Fruit fly (Drosophila melanogaster) whole organism, pupa: ENCODE data around the gene Dna2.

Experiments
- CG13204 ChIP-seq: fragments of 200-800 bp; sonication (Bioruptor generic); optimal IDR thresholded peaks from 2 replicates; lab custom pipeline; 2018; ENCODE audit warnings: missing biosample characterization, mild to moderate bottlenecking, missing genetic modification characterization, moderate library complexity
- CG14655 ChIP-seq: fragments of 200-800 bp; sonication (Bioruptor generic); optimal IDR thresholded peaks from 3 replicates; lab custom pipeline; 2017; ENCODE audit warnings: mild to moderate bottlenecking, missing biosample characterization, missing genetic modification reagents, missing genetic modification characterization
- CG17806 ChIP-seq: fragments of 200-800 bp; sonication (Bioruptor generic); optimal IDR thresholded peaks from 2 replicates; lab custom pipeline; 2018; ENCODE audit warnings: missing biosample characterization, mild to moderate bottlenecking, missing genetic modification characterization, moderate library complexity
- CG32121 ChIP-seq: fragments of 200-800 bp; sonication (Bioruptor generic); IDR thresholded peaks from 2 replicates; pipeline ENCODE4 v1.3.6; 2022; ENCODE audit warnings: missing biosample characterization, missing genetic modification characterization
- CG34367 ChIP-seq: fragments of 200-800 bp; sonication (Bioruptor generic); optimal IDR thresholded peaks from 2 replicates; lab custom pipeline; 2018; ENCODE audit warnings: missing biosample characterization, mild to moderate bottlenecking, missing genetic modification characterization
- CG8301 ChIP-seq: fragments of 200-800 bp; sonication (Bioruptor generic); optimal IDR thresholded peaks from 2 replicates; lab custom pipeline; 2018; ENCODE audit warnings: missing biosample characterization, mild to moderate bottlenecking, missing genetic modification characterization
- CG9948 ChIP-seq: fragments of 200-800 bp; sonication (Bioruptor generic); optimal IDR thresholded peaks from 2 replicates; lab custom pipeline; 2018; ENCODE audit warnings: missing biosample characterization, mild to moderate bottlenecking, missing genetic modification characterization, moderate library complexity
- D1 ChIP-seq: fragments of 200-800 bp; sonication (Bioruptor generic); optimal IDR thresholded peaks from 2 replicates; lab custom pipeline; 2018; ENCODE audit warnings: missing biosample characterization, mild to moderate bottlenecking, missing genetic modification characterization, moderate library complexity
- EcR ChIP-seq: fragments of 200-800 bp; sonication (Bioruptor generic); optimal IDR thresholded peaks from 3 replicates; lab custom pipeline; 2019; ENCODE audit warnings: missing biosample characterization, missing genetic modification characterization, mild to moderate bottlenecking, moderate library complexity, missing genetic modification reagents
- Ets98B ChIP-seq: fragments of 200-800 bp; sonication (Bioruptor generic); IDR thresholded peaks from 2 replicates; pipeline ENCODE4 v1.3.6; 2022; ENCODE audit warnings: missing biosample characterization, missing genetic modification characterization
- Pif1B ChIP-seq: fragments of 200-800 bp; sonication (Bioruptor generic); optimal IDR thresholded peaks from 3 replicates; lab custom pipeline; 2016; ENCODE audit warnings: missing biosample characterization, missing genetic modification characterization
- fd96Ca ChIP-seq: fragments of 200-800 bp; sonication (Bioruptor generic); IDR thresholded peaks from 3 replicates; pipeline ENCODE4 v1.3.6; 2022; ENCODE audit warnings: missing biosample characterization, missing genetic modification characterization
- rn ChIP-seq: fragments of 200-800 bp; sonication (Bioruptor generic); IDR thresholded peaks from 2 replicates; pipeline ENCODE4 v1.3.6; 2022; ENCODE audit warnings: missing biosample characterization, missing genetic modification characterization

DNA sequence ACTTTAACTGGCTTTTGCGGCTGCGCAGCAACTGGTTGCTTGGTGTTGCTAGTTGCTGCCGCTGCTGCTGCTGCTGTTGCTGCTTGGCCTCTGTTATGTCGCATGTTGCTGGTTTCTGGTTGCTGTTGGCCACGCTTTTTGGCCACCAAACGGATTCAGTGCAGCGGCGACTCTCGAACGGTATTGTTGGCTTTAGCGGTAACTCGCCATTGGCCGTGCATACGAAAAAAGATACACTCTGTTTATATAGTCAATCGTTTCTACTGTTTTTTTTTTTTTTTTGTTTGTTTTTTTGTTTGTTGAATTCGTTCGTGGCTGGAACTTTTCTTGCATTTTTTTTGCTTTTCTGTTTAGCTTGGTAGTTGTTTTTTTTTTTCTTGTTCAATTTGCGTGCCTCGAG lies 6.4 kb downstream of the Dna2 start, which contains the start of gene Cht6:
- TF ChIP-seq EcR (GFP tag; lab: Kevin White, UChicago): no peak
- no peak for TF ChIP-seq Pif1B (GFP tag; lab: Kevin White, UChicago)
- no peak for TF ChIP-seq CG13204 (GFP tag; lab: Kevin White, UChicago)
- no peak for TF ChIP-seq CG8301 (tag; lab: Kevin White, UChicago)
- TF ChIP-seq CG14655 (GFP tag; lab: Kevin White, UChicago): no peak
- TF ChIP-seq CG17806 (tag; lab: Kevin White, UChicago): no peak
- TF ChIP-seq fd96Ca (GFP tag; lab: Robert Waterston, UW): peak; percentile 41; the same call in 1 of the 3 replicates
- no peak for TF ChIP-seq CG9948
- TF ChIP-seq rn (GFP tag; lab: Robert Waterston, UW): no peak
- TF ChIP-seq Ets98B: peak; percentile 52; the same call in 1 of the 2 replicates
- TF ChIP-seq CG34367 (tag; lab: Kevin White, UChicago): no peak
- no peak for TF ChIP-seq D1 (tag; lab: Kevin White, UChicago)
- peak; percentile 65 for TF ChIP-seq CG32121 (GFP tag; lab: Robert Waterston, UW)
